Fruit fly (Drosophila melanogaster): ENCODE data around the gene CG4678.

dm6 chrX:16734647-16735046 is 38.7 kb downstream of the CG4678 start, which contains the start of gene TwdlY:
- TF ChIP-seq Eip78C (GFP tag) (no peak), topi (GFP tag; optimal IDR thresholded peaks at IDR 0.05) (no peak), CG4318 (GFP tag; optimal IDR thresholded peaks at IDR 0.05) (no peak), CG34406 (GFP tag; optimal IDR thresholded peaks at IDR 0.05) (no peak), CG32006 (GFP tag; optimal IDR thresholded peaks at IDR 0.05) (no peak), Gug (GFP tag; IDR thresholded peaks at IDR 0.05) (no peak), CG10631 (GFP tag; optimal IDR thresholded peaks at IDR 0.05) (no peak), Blimp-1 (GFP tag; optimal IDR thresholded peaks at IDR 0.05) (no peak), Lpt (GFP tag; optimal IDR thresholded peaks at IDR 0.05) (no peak), CG11762 (GFP tag; optimal IDR thresholded peaks at IDR 0.05; ENCODE audit: insufficient read depth) (no peak), fd85E (GFP tag; optimal IDR thresholded peaks at IDR 0.05) (no peak)
